Worm (Caenorhabditis elegans) whole organism, early embryonic: ENCODE measurements around the gene srd-31.

ENCODE experiments used
- B0310.2 ChIP-seq: sonication (generic microtip); optimal IDR thresholded peaks from 2 replicates; lab custom pipeline; 2016; ENCODE audit warnings: mild to moderate bottlenecking, missing genetic modification characterization, missing compliant biosample characterization
- F13C5.2 ChIP-seq: sonication (generic microtip); optimal IDR thresholded peaks from 2 replicates; lab custom pipeline; 2017; ENCODE audit warnings: mild to moderate bottlenecking, missing genetic modification characterization, inconsistent platforms, missing compliant biosample characterization
- aly-1 ChIP-seq: sonication (generic microtip); optimal IDR thresholded peaks from 2 replicates; lab custom pipeline; 2016; ENCODE audit warnings: missing genetic modification characterization, missing compliant biosample characterization
- ama-1 ChIP-seq: fragments of 150-350 bp; optimal IDR thresholded peaks from 2 replicates; lab custom pipeline; 2014
- ceh-13 ChIP-seq: fragments of 200-800 bp; sonication (Bioruptor generic); optimal IDR thresholded peaks from 2 replicates; lab custom pipeline; 2018; ENCODE audit warnings: mild to moderate bottlenecking, missing genetic modification characterization, missing compliant biosample characterization
- ceh-36 ChIP-seq: sonication (generic microtip); optimal IDR thresholded peaks from 2 replicates; lab custom pipeline; 2016; ENCODE audit warnings: missing genetic modification characterization, inconsistent platforms, missing compliant biosample characterization
- ets-7 ChIP-seq: sonication (generic microtip); optimal IDR thresholded peaks from 2 replicates; lab custom pipeline; 2016; ENCODE audit warnings: missing genotype, missing genetic modification characterization, missing compliant biosample characterization
- flt-1 ChIP-seq: fragments of 200-800 bp; sonication (Bioruptor generic); IDR thresholded peaks from 2 replicates; pipeline ENCODE4 v1.3.6; 2022; ENCODE audit warnings: missing genetic modification characterization, missing compliant biosample characterization
- hmbx-1 ChIP-seq: sonication (generic microtip); optimal IDR thresholded peaks from 2 replicates; lab custom pipeline; 2016; ENCODE audit warnings: mild to moderate bottlenecking, missing genetic modification characterization, missing compliant biosample characterization
- hmg-4 ChIP-seq: fragments of 200-800 bp; sonication (Bioruptor generic); optimal IDR thresholded peaks from 2 replicates; lab custom pipeline; 2018; ENCODE audit warnings: mild to moderate bottlenecking, missing genetic modification characterization, missing compliant biosample characterization
- hnd-1 ChIP-seq: sonication (generic microtip); optimal IDR thresholded peaks from 2 replicates; lab custom pipeline; 2016; ENCODE audit warnings: missing genetic modification characterization, missing compliant biosample characterization
- pes-1 ChIP-seq: fragments of 200-800 bp; sonication (Bioruptor generic); IDR thresholded peaks from 2 replicates; pipeline ENCODE4 v1.3.6; 2022; ENCODE audit warnings: missing genetic modification reagents, missing genetic modification characterization, missing compliant biosample characterization
- scrt-1 ChIP-seq: fragments of 200-800 bp; sonication (Bioruptor generic); IDR thresholded peaks from 2 replicates; pipeline ENCODE4 v1.3.6; 2022; ENCODE audit warnings: missing genetic modification characterization, missing compliant biosample characterization
- sea-1 ChIP-seq: fragments of 200-800 bp; sonication (Bioruptor generic); conservative IDR thresholded peaks from 2 replicates; pipeline ENCODE4 v1.3.6; 2022; ENCODE audit warnings: missing genetic modification characterization, missing compliant biosample characterization
- tbx-11 ChIP-seq: fragments of 200-800 bp; sonication (Bioruptor generic); IDR thresholded peaks from 2 replicates; pipeline ENCODE4 v1.3.6; 2022; ENCODE audit warnings: missing genetic modification characterization, missing compliant biosample characterization
- tbx-37 ChIP-seq: fragments of 200-800 bp; sonication (Bioruptor generic); conservative IDR thresholded peaks from 2 replicates; pipeline ENCODE4 v1.3.6; 2022; ENCODE audit warnings: missing genetic modification reagents, missing genetic modification characterization, missing compliant biosample characterization
- tra-4 ChIP-seq: sonication (generic microtip); optimal IDR thresholded peaks from 2 replicates; lab custom pipeline; 2017; ENCODE audit warnings: missing genetic modification characterization, missing compliant biosample characterization

The srd-31 gene

DNA sequence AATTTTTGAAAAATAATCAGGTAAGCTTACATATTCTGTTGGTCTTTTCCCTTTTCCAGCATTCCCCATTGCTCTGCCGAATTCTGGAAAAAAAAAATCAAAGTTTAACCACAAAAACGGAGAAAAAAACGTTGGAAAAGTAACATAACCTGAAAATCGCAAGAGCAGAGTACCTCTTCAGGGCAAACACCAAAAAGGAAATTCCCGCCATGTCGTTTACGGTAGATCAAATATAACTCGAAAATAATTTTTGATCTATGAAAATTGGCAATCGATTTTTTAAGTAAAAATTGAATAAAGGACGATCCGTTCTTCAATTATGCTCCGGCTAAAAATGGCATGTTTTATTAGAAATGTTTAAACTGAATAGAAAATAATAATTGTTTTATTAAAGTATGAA lies 31.2 kb downstream of the srd-31 start, which contains the start of gene C50E3.11:
TSS of gene C50E3.11 (minus strand) at position 83 of the 400 bp plus-strand sequence.
- TF ChIP-seq B0310.2 (tag; lab: Kevin White, UChicago) (no peak), flt-1 (GFP tag; lab: Robert Waterston, UW) (no peak), hnd-1 (tag; lab: Kevin White, UChicago) (no peak), ets-7 (tag; lab: Kevin White, UChicago) (no peak), ama-1 (lab: Kevin White, UChicago) (no peak), pes-1 (no peak), tra-4 (no peak), scrt-1 (GFP tag; lab: Robert Waterston, UW) (no peak), sea-1 (GFP tag; lab: Robert Waterston, UW) (no peak), tbx-11 (GFP tag; lab: Robert Waterston, UW) (no peak), ceh-36 (no peak), hmbx-1 (tag; lab: Kevin White, UChicago) (no peak), tbx-37 (no peak), hmg-4 (no peak), aly-1 (tag; lab: Kevin White, UChicago) (no peak), F13C5.2 (no peak)

DNA sequence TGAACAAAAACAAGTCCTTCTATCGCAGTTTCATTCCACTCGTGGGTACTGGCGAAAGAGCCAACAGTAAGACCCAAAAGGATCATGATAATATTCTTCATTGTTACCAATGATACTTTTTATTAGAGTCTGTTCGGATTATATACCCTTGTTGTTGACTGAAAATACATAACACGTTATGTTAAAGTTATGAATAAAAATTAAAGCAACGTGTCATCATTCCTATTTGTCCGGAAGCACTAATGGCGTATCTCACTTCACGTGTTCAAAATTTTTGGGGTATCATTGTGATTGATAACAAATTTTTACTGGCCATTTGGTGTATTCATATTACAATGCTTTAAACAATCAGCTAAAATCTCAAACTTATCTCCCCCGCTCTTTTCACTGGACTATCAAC lies 33.1 kb downstream of the srd-31 start, which contains the start of gene scl-26:
TSS of gene scl-26 (minus strand) at position 101 of the 400 bp plus-strand sequence.
- TF ChIP-seq ceh-13 (no peak), tra-4 (no peak), F13C5.2 (no peak), ama-1 (lab: Kevin White, UChicago) (no peak), aly-1 (tag; lab: Kevin White, UChicago) (no peak), tbx-11 (GFP tag; lab: Robert Waterston, UW) (no peak), hmbx-1 (tag; lab: Kevin White, UChicago) (no peak), hnd-1 (tag; lab: Kevin White, UChicago) (no peak)

DNA sequence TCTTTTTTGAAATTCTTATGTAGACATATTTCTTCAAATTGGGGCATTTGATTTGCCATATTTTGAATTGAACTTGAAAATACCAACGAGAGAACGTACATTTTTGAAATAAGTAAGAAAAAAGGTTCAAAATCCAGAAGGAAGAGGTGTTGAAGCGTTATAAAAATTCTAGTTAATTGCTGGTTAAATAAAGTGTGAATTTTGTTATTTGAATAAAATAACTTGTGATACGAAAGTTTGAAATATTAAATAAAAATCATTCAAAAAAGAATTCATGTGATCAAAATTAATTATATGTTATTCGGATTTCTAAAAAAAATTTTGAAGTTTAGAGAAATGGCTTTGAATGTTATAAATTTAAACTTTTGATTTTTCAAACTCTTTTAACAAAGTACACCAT lies 34.4 kb downstream of the srd-31 start, which contains the start of gene C50E3.9:
TSS of gene C50E3.9 (minus strand) at position 101 of the 400 bp plus-strand sequence.
- no peak for TF ChIP-seq B0310.2 (tag; lab: Kevin White, UChicago)
- TF ChIP-seq sea-1 (GFP tag; lab: Robert Waterston, UW), result no peak
- TF ChIP-seq F13C5.2, result no peak
- TF ChIP-seq scrt-1 (GFP tag; lab: Robert Waterston, UW), result no peak
- no peak for TF ChIP-seq ceh-36
- no peak for TF ChIP-seq tbx-11 (GFP tag; lab: Robert Waterston, UW)
- no peak for TF ChIP-seq hmbx-1 (tag; lab: Kevin White, UChicago)
- TF ChIP-seq ets-7 (tag; lab: Kevin White, UChicago), result no peak
- no peak for TF ChIP-seq hmg-4
- TF ChIP-seq aly-1 (tag; lab: Kevin White, UChicago), result no peak
- no peak for TF ChIP-seq ceh-13
- no peak for TF ChIP-seq ama-1 (lab: Kevin White, UChicago)
- TF ChIP-seq tra-4, result no peak
- no peak for TF ChIP-seq pes-1
- TF ChIP-seq hnd-1 (tag; lab: Kevin White, UChicago), result no peak

DNA sequence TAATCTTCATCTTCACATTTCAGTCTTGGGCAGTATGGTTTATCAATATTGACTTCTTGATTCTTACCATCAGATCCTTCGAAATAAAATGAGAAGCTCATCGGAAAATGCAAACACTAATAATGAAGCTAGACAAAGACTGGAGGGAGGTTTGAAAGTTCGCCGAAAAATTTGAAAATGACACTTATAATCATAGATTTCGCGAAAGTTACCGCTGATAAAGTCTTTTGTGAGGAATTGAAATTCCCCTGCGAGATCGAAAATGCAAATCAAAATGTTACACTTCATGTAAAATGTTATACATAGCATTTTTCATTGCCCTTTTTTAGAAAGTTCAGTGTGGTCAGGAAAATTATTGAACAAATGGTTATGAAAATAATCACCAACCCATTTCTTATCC lies 36.3 kb downstream of the srd-31 start, which contains the start of gene C50E3.7:
TSS of gene C50E3.7 (minus strand) at position 101 of the 400 bp plus-strand sequence.
- TF ChIP-seq tbx-11 (GFP tag; lab: Robert Waterston, UW), result no peak

DNA sequence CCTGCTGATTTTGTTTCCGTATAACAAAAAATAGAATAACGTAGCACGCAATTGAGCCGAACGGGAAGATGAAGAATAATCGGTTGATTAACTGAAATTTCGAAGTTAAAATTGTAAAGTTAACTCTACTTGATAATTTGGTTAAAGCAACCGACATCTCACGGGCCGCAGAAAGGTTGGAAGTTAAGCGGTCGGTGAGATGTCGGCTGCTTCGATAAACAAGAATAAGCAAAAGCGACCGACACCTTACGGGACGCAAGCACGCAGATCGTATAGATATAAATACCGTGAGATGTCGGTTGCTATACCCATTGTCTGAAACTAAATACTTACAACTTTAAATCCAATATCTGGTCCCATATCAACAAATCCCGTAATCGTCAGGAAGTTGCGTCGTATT lies 39.4 kb downstream of the srd-31 start:
- no peak for TF ChIP-seq tbx-37
- TF ChIP-seq aly-1 (tag; lab: Kevin White, UChicago), result no peak
- no peak for TF ChIP-seq scrt-1 (GFP tag; lab: Robert Waterston, UW)
- TF ChIP-seq tra-4, result no peak
- no peak for TF ChIP-seq hnd-1 (tag; lab: Kevin White, UChicago)
- no peak for TF ChIP-seq hmbx-1 (tag; lab: Kevin White, UChicago)
- no peak for TF ChIP-seq ama-1 (lab: Kevin White, UChicago)
- no peak for TF ChIP-seq pes-1

DNA sequence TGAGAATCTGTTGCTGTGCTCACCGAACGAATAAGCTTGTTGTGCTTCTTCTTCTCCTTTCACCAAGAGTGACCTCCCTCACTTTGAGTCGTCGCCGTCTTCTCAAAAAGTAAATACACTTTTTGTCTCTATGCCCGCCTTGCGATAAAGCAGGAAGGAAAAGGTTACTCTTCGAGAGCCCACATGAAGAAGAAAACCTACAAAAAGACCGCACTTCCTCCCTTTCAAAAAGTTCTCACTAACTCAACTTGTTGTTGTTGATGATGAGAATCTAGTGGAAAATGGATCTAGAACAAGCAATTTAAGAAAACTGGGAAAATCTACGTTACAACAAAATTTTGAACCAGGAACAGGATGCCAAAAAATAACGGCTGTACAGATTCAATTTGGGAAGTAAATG lies 44.1 kb downstream of the srd-31 start, which contains the start of gene C50E3.6:
TSS of gene C50E3.6 (minus strand) at position 101 of the 400 bp plus-strand sequence.
- no peak for TF ChIP-seq ceh-13
- TF ChIP-seq B0310.2 (tag; lab: Kevin White, UChicago), result no peak
- TF ChIP-seq ets-7 (tag; lab: Kevin White, UChicago), result no peak
- TF ChIP-seq ama-1 (lab: Kevin White, UChicago), result no peak

DNA sequence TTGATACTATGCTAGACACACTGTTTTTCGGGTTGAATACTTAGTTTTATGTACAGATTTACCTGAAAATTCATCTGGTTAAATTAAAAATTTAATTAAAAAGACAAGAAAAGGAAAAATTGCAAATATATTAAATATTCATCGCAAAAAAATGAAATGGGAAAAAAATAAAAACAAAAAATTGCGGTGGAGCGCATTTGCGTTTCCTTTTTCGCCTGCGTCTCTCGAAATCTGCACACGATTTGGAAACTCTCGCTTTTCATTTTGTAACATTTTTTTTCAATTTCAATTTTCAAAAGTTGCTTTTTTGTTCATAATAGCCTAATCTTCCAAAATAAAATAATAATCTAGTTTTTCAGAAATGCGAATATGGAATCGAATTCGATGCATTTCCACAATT lies 46.9 kb downstream of the srd-31 start, which contains the start of the genes F19F10.11 and C50E3.5:
TSS of gene F19F10.11 (minus strand) at position 68 of the 400 bp plus-strand sequence.
TSS of gene C50E3.5 (plus strand) at position 360 of the 400 bp plus-strand sequence.
- TF ChIP-seq hmg-4, result no peak
- no peak for TF ChIP-seq pes-1
- no peak for TF ChIP-seq ama-1 (lab: Kevin White, UChicago)
- peak; percentile 34 for TF ChIP-seq F13C5.2
- TF ChIP-seq tbx-37, result no peak
